Fruit fly (Drosophila melanogaster) Kc167 (cell line): ENCODE results near the gene Jupiter.

Experiments used
- Myc ChIP-seq: fragments of >200 bp; optimal IDR thresholded peaks from 2 replicates; lab custom pipeline; 2017; ENCODE audit warnings: missing external identifiers
- Sin3A ChIP-seq: fragments of >200 bp; optimal IDR thresholded peaks from 2 replicates; lab custom pipeline; 2018; ENCODE audit warnings: missing external identifiers
- h ChIP-seq: fragments of >200 bp; optimal IDR thresholded peaks from 3 replicates; lab custom pipeline; 2018; ENCODE audit warnings: missing external identifiers
- insv ChIP-seq: fragments of >200 bp; optimal IDR thresholded peaks from 3 replicates; lab custom pipeline; 2018; ENCODE audit warnings: missing external identifiers
- psq ChIP-seq: fragments of >200 bp; optimal IDR thresholded peaks from 2 replicates; lab custom pipeline; 2017; ENCODE audit warnings: missing external identifiers
- ttk ChIP-seq: sonication (Bioruptor generic); optimal IDR thresholded peaks from 2 replicates; lab custom pipeline; 2017; ENCODE audit warnings: missing external identifiers

Gene Jupiter

DNA sequence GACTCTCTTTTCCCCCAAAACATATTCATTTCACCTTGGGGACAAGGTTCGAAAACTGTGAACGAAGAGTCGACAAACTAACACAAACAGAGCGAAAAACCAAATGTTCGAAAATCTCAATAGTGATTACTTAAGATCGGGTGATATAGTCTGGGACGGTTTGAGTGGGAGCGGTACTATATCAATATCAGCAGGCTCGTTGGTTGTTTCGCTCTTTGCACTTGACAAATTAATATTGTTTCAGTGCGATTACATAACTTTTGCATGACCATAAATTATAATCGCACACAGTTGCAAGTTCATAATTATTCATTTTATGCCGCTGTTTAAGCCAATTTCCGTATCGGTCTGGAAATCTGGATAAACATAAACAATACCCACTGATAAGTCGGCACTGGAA lies 58.1 kb downstream of the Jupiter start:
- no peak for TF ChIP-seq Myc (lab: Kevin White, UChicago)
- no peak for TF ChIP-seq insv
- no peak for TF ChIP-seq ttk (lab: Kevin White, UChicago)
- TF ChIP-seq Sin3A, result no peak
- TF ChIP-seq h (lab: Kevin White, UChicago), result no peak
- TF ChIP-seq psq, result no peak

DNA sequence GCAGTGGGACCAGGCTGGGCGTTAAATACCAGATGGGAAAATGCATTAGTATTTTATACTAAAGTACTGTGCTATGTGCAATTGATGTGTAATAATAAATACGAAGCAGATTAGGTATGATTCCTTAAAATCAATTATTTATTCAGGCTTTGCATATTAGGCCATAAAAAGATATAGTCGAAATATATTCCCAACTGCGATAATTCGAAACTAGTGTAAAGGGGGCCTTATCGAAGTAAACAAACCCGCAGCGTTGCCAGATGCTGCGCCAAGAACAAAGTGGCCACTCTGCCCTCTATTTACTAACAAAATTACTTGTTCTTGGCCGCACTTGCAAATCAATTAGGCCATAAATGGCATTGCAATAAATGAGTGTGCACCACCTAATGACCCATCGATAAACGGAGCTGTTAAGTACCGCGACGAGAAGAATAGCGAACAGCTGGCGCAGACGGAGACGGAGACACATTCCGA lies 62.2 kb downstream of the Jupiter start, which contains the start of gene CG10898:
CG10898 (plus strand) TSS at position 285 of the 474 bp plus-strand sequence.
- TF ChIP-seq h (lab: Kevin White, UChicago) (no peak), insv (no peak), psq (no peak), ttk (lab: Kevin White, UChicago) (no peak)

DNA sequence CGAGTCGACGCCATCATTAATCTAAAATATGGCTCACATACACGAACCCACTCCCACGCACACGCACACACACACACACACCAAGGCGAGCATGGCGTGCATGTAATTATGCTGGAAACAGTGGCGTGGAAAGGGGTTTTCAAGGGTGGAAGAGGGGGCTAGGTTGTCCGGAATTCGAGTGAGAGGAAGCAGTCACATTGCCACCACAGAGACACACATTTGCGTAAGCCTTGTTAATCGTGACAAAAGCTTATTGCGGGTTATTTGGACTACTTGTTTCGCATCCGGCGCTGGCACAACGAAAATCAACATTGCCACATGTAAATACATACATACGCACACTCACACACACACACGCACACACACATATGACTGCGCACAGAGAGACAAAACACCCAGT lies 64.7 kb downstream of the Jupiter start:
- TF ChIP-seq h (lab: Kevin White, UChicago) (no peak), insv (no peak), psq (no peak), Sin3A (no peak), ttk (lab: Kevin White, UChicago) (no peak), Myc (lab: Kevin White, UChicago) (no peak)

DNA sequence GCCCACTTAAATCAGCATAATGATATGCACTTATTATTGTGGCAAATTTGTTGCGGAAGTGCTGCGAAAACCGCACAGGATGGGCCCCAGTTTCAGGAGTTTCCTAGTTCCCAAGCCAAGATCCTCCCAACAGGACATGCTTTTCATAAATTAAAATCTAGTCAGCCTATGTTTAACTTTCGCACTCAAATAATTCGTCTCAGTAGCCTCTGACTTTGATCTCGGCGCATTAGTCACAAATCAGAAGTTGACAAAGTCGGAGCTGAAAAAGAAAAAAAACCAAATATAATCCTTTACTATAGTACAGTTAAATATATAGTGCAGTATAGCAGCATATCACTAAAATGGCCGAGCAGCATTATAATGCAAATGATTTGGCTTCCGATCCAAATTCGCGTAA lies 65.9 kb downstream of the Jupiter start, which contains the start of gene CG14708:
CG14708 (plus strand) TSS at position 301 of the 400 bp plus-strand sequence.
- TF ChIP-seq ttk (lab: Kevin White, UChicago) (no peak), Sin3A (no peak)

DNA sequence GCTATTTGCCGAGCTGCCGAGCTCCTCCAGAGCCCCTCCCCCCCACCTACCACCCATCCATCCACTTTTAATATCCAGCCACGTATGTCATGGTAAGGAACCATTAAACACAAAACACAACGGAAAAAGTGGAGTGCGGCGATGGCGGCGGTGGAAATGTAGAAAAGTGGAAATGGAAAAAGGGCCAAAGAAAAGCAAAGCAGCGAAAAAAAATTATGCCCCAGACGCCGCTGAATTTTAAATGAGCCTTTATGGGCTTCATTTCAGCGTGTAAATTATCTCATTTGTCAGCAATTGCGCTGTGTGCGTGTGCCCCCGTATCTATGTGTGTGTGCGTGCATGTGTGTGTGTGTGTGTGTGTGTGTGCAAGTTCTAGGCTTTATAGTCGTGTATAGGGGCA lies 68.6 kb downstream of the Jupiter start:
- no peak for TF ChIP-seq ttk (lab: Kevin White, UChicago)
- no peak for TF ChIP-seq psq
- no peak for TF ChIP-seq Myc (lab: Kevin White, UChicago)
- no peak for TF ChIP-seq Sin3A
- no peak for TF ChIP-seq h (lab: Kevin White, UChicago)
- no peak for TF ChIP-seq insv

DNA sequence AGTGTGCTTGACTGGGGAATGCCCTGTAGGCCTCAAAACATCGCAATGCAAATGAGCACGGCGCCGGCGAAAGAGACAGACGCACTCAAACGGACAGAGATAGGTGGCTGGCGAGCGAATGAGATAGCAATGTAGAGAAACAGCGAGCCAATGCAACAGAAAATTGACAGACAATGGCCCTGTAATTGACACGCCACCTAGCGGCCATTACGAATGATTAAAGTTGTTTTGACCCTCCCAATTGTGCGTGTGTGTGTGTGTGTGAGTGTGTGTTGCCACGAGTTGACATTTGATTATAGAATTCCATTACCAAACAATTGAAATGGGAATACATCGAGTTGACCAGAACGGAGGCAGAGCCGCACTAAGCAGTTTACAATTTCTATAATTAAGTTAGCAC lies 75.6 kb downstream of the Jupiter start:
- no peak for TF ChIP-seq Myc (lab: Kevin White, UChicago)
- TF ChIP-seq psq, result no peak
- no peak for TF ChIP-seq Sin3A

DNA sequence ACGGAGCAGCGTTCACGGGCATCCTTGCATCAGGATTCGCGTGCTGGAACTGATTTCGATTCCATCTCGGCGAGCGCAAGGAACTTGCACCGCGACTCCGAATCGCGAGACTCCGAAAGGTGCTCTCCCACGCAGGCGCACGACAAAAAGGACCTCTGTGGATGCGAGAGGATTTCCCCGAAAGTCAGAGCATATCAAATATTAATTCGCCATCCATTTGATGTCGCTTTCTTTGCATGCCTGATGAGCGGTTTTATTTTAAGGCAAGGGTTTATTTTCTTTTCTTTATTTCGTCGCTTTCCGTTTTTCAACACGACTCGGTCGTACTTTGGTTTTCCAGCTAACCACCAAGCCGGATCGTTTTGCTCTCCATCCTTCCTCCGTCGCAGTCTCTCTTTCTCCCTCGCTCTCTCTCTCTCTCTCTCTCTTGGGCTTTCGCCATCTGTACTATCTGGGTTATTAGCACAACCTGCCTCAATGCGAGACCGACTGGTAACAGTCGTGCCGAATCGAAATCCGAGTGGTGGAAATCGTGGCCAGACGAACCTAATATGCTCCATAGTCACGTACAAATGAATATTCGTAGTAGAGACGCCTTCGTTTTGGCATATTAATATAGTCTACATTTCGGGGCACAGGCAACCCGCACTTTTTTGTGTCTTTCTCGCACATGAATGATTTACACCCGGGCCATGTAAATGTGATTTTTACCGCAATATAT lies 76.6 kb downstream of the Jupiter start, which contains the start of gene dpr4:
dpr4 (minus strand) TSS at position 51 of the 721 bp plus-strand sequence.
- no peak for TF ChIP-seq Sin3A
- TF ChIP-seq insv, result no peak
- no peak for TF ChIP-seq h (lab: Kevin White, UChicago)
- TF ChIP-seq ttk (lab: Kevin White, UChicago), result no peak
